Fruit fly (Drosophila melanogaster): ENCODE measurements around the gene CG14631.

DNA sequence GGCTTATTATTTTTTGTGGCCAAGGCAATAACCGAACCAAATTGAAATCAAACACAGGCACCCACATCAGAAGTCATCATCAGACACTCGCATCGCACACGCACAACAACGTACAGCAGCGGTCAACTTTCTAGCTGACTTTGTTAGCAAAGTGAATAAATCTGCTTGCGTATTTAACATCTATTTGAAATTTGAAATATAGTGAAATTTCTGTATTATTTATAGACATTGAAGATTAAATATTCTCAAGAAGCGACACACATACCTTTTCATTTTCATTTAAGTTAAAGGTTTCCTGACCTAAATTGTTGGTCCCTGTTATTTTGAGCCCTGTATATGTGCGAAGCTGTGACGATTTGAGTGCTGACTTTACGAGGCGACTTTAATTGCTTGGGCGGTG lies 13.0 kb upstream of the CG14631 start:
- no peak for TF ChIP-seq sage (GFP tag; optimal IDR thresholded peaks at IDR 0.05)
- no peak for TF ChIP-seq psq (GFP tag; optimal IDR thresholded peaks at IDR 0.05)
- no peak for TF ChIP-seq CG32264 (GFP tag; optimal IDR thresholded peaks at IDR 0.05)
- TF ChIP-seq jim (GFP tag; optimal IDR thresholded peaks at IDR 0.05): no peak
- TF ChIP-seq usp (GFP tag; optimal IDR thresholded peaks at IDR 0.05): no peak
- peak in 1 of 2 experiments; percentile 1 for TF ChIP-seq foxo (GFP tag; optimal IDR thresholded peaks at IDR 0.05)
- TF ChIP-seq sv (GFP tag; optimal IDR thresholded peaks at IDR 0.05): no peak
- TF ChIP-seq brk (GFP tag; optimal IDR thresholded peaks at IDR 0.05): no peak
- TF ChIP-seq Mio (GFP tag; optimal IDR thresholded peaks at IDR 0.05): no peak
- no peak for TF ChIP-seq Hr78 (GFP tag; optimal IDR thresholded peaks at IDR 0.05)
- no peak for TF ChIP-seq pan (optimal IDR thresholded peaks at IDR 0.05)
- TF ChIP-seq OdsH (GFP tag; optimal IDR thresholded peaks at IDR 0.05): no peak
- no peak for TF ChIP-seq Vsx2 (GFP tag; optimal IDR thresholded peaks at IDR 0.05; ENCODE audit: partially characterized antibody)
- TF ChIP-seq woc (GFP tag; optimal IDR thresholded peaks at IDR 0.05): no peak
